Fruit fly (Drosophila melanogaster) Kc167 (cell line): ENCODE measurements around the gene CG11085.

Experiments
- Myc ChIP-seq: fragments of >200 bp; optimal IDR thresholded peaks from 2 replicates; lab custom pipeline; 2017; ENCODE audit warnings: missing external identifiers
- h ChIP-seq: fragments of >200 bp; optimal IDR thresholded peaks from 3 replicates; lab custom pipeline; 2018; ENCODE audit warnings: missing external identifiers
- insv ChIP-seq: fragments of >200 bp; optimal IDR thresholded peaks from 3 replicates; lab custom pipeline; 2018; ENCODE audit warnings: missing external identifiers
- psq ChIP-seq: fragments of >200 bp; optimal IDR thresholded peaks from 2 replicates; lab custom pipeline; 2017; ENCODE audit warnings: missing external identifiers
- ttk ChIP-seq: sonication (Bioruptor generic); optimal IDR thresholded peaks from 2 replicates; lab custom pipeline; 2017; ENCODE audit warnings: missing external identifiers

DNA sequence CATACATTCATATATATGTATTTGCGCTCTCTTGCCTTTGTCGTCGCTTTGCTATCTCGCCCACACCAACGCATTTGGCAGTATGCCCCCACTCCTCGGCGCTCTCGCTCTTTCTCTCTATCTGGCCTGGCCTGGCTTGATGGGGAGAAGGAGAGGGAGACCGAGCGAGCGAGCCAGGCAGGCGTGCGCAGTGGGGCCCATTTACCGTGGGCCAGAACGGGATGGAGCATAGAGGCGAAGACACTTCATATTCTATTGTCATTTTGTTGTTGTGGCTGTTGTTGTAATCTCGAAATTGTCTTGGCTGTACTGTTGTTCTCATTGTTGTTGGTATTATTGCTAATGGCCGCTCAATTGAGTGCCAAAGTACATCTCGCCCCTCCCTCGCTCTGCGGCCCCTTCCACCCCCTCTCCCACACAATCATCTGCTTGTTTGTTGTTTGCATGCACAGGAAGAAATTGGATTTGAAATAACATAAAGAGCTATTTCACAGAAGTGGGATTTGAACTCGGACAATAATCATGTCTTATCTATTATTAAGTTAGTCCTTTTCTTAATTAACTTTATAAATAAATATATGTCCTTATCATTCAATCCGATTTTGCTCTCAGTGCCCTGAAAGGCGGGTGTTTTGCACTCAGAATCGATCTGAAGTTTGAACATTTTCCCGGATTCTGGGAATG is 49.1 kb downstream of the CG11085 start:
- TF ChIP-seq h (lab: Kevin White, UChicago) (peak; percentile 64), insv (peak; percentile 81), ttk (lab: Kevin White, UChicago) (no peak), psq (lab: Kevin White, UChicago) (no peak), Myc (lab: Kevin White, UChicago) (no peak)
